Worm (Caenorhabditis elegans): ENCODE results near the gene ugt-34.

The ugt-34 gene

ce11 chrV:10659343-10659742 lies 2.6 kb upstream of the ugt-34 start:
- TF ChIP-seq him-1 (tag; optimal IDR thresholded peaks at IDR 0.05) (peak; percentile 5), zfh-2 (GFP tag; conservative IDR thresholded peaks at IDR 0.05) (no peak), ccch-3 (GFP tag; optimal IDR thresholded peaks at IDR 0.05) (no peak), F10E7.11 (tag; optimal IDR thresholded peaks at IDR 0.05) (no peak), B0019.2 (GFP tag; conservative IDR thresholded peaks at IDR 0.05) (no peak), ets-4 (GFP tag; optimal IDR thresholded peaks at IDR 0.05) (no peak), madf-3 (GFP tag; IDR thresholded peaks at IDR 0.05) (no peak), bed-2 (GFP tag; IDR thresholded peaks at IDR 0.05) (no peak), madf-8 (GFP tag; conservative IDR thresholded peaks at IDR 0.05) (no peak), Y67H2A.10 (GFP tag; conservative IDR thresholded peaks at IDR 0.05) (no peak), cebp-1 (GFP tag; IDR thresholded peaks at IDR 0.05) (no peak), cebp-1 (tag; optimal IDR thresholded peaks at IDR 0.05) (no peak), hsf-1 (GFP tag; IDR thresholded peaks at IDR 0.05) (0 out of 2 replicates have a peak, but pooled peaks have one; percentile 43), C17E4.6 (GFP tag; IDR thresholded peaks at IDR 0.05) (0 out of 2 replicates have a peak, but pooled peaks have one; percentile 43), D2030.7 (GFP tag; IDR thresholded peaks at IDR 0.05) (0 out of 2 replicates have a peak, but pooled peaks have one; percentile 12), Y79H2A.3 (GFP tag; conservative IDR thresholded peaks at IDR 0.05) (no peak), attf-6 (GFP tag; IDR thresholded peaks at IDR 0.05) (no peak), hrde-1 (tag; optimal IDR thresholded peaks at IDR 0.05; ENCODE audit: borderline replicate concordance) (peak; percentile 59), hlh-26 (GFP tag; conservative IDR thresholded peaks at IDR 0.05) (no peak), atf-7 (tag; optimal IDR thresholded peaks at IDR 0.05) (no peak), B0336.3 (GFP tag; IDR thresholded peaks at IDR 0.05) (peak; percentile 29; the same call in 1 of the 2 replicates), lin-54 (GFP tag; optimal IDR thresholded peaks at IDR 0.05) (peak; percentile 16), bed-1 (GFP tag; IDR thresholded peaks at IDR 0.05) (no peak), mel-28 (tag; optimal IDR thresholded peaks at IDR 0.05; ENCODE audit: borderline replicate concordance) (no peak), attf-5 (GFP tag; optimal IDR thresholded peaks at IDR 0.05) (no peak), mxl-1 (tag; optimal IDR thresholded peaks at IDR 0.05) (peak; percentile 10), rec-8 (tag; optimal IDR thresholded peaks at IDR 0.05) (no peak), aptf-3 (GFP tag; IDR thresholded peaks at IDR 0.05) (no peak), nhr-80 (tag; optimal IDR thresholded peaks at IDR 0.05) (no peak), Y56A3A.18 (GFP tag; IDR thresholded peaks at IDR 0.05) (no peak), zim-3 (tag; optimal IDR thresholded peaks at IDR 0.05) (no peak), egl-44 (GFP tag; IDR thresholded peaks at IDR 0.05) (no peak), madf-6 (GFP tag; IDR thresholded peaks at IDR 0.05) (peak; percentile 58), lag-1 (GFP tag; IDR thresholded peaks at IDR 0.05) (no peak), pbrm-1 (GFP tag; IDR thresholded peaks at IDR 0.05) (no peak), nhr-27 (tag; optimal IDR thresholded peaks at IDR 0.05) (no peak), F23B12.7 (tag; optimal IDR thresholded peaks at IDR 0.05; ENCODE audit: insufficient read depth) (no peak), lin-26 (GFP tag; IDR thresholded peaks at IDR 0.05) (peak; percentile 27; the same call in 1 of the 2 replicates), nhr-90 (tag; optimal IDR thresholded peaks at IDR 0.05) (no peak)

- no peak for TF ChIP-seq Y53G8AR.9 (GFP tag; conservative IDR thresholded peaks at IDR 0.05)
- no peak for TF ChIP-seq tbp1 (GFP tag; optimal IDR thresholded peaks at IDR 0.05)
- TF ChIP-seq cebp-2 (GFP tag; IDR thresholded peaks at IDR 0.05): 0 out of 2 replicates have a peak, but pooled peaks have one; percentile 14
These were observed 1.2 kb upstream of the ugt-34 start, which contains the start of gene tut-2 for ce11 chrV:10657959-10658358. Gene tut-2 (plus strand): TSS chrV:10658235.
